Fruit fly (Drosophila melanogaster): ENCODE results near the gene CG13398.

The CG13398 gene

dm6 chr2L:8414887-8415883, at the start of gene CG13398, which contains the start of gene Akap200 (continued):
- TF ChIP-seq pho (GFP tag; optimal IDR thresholded peaks at IDR 0.05) (peak; percentile 3), hth (optimal IDR thresholded peaks at IDR 0.05) (no peak), toy (GFP tag; IDR thresholded peaks at IDR 0.05) (no peak), Pdp1 (GFP tag; optimal IDR thresholded peaks at IDR 0.05) (peak in 1 of 2 experiments; percentile 32), C15 (GFP tag; IDR thresholded peaks at IDR 0.05) (no peak), Optix (GFP tag; IDR thresholded peaks at IDR 0.05) (no peak), CG17385 (GFP tag; optimal IDR thresholded peaks at IDR 0.05) (peak; percentile 23), CoRest (tag; optimal IDR thresholded peaks at IDR 0.05) (peak; percentile 70), CG1602 (GFP tag; optimal IDR thresholded peaks at IDR 0.05) (peak; percentile 31), Sox100B (GFP tag; optimal IDR thresholded peaks at IDR 0.05) (peak; percentile 44), CG31224 (GFP tag; IDR thresholded peaks at IDR 0.05) (0 out of 2 replicates have a peak, but pooled peaks have one; percentile 28), Hr3 (GFP tag; optimal IDR thresholded peaks at IDR 0.05) (peak; percentile 30), CG30020 (tag; optimal IDR thresholded peaks at IDR 0.05) (peak; percentile 31), crol (GFP tag; IDR thresholded peaks at IDR 0.05) (peak; percentile 90), lola (GFP tag; optimal IDR thresholded peaks at IDR 0.05) (peak in 1 of 3 experiments; percentile 50), CG1603 (tag; optimal IDR thresholded peaks at IDR 0.05) (peak; percentile 34), gsb-n (tag; optimal IDR thresholded peaks at IDR 0.05) (peak; percentile 11), lilli (GFP tag; optimal IDR thresholded peaks at IDR 0.05) (peak; percentile 36), MESR4 (GFP tag; optimal IDR thresholded peaks at IDR 0.05) (peak; percentile 92), gfzf (GFP tag; optimal IDR thresholded peaks at IDR 0.05) (peak; percentile 80), CG11247 (GFP tag; IDR thresholded peaks at IDR 0.05) (0 out of 2 replicates have a peak, but pooled peaks have one; percentile 10), slbo (GFP tag; IDR thresholded peaks at IDR 0.05) (peak; percentile 41; the same call in 1 of the 2 replicates), nmo (GFP tag; optimal IDR thresholded peaks at IDR 0.05) (peak; percentile 62), CG5953 (GFP tag; IDR thresholded peaks at IDR 0.05) (0 out of 2 replicates have a peak, but pooled peaks have one; percentile 29), CG13424 (tag; optimal IDR thresholded peaks at IDR 0.05) (peak; percentile 46), MBD-R2 (GFP tag; IDR thresholded peaks at IDR 0.05) (peak; percentile 58), CG14667 (GFP tag; IDR thresholded peaks at IDR 0.05) (0 out of 2 replicates have a peak, but pooled peaks have one; percentile 11), ttk (GFP tag; IDR thresholded peaks at IDR 0.05) (no peak), Bdp1 (GFP tag; optimal IDR thresholded peaks at IDR 0.05) (no peak), row (GFP tag; IDR thresholded peaks at IDR 0.05) (peak; percentile 71), CG3995 (GFP tag; optimal IDR thresholded peaks at IDR 0.05) (peak; percentile 75), CG14441 (GFP tag; IDR thresholded peaks at IDR 0.05) (0 out of 2 replicates have a peak, but pooled peaks have one; percentile 17), fd102C (GFP tag; optimal IDR thresholded peaks at IDR 0.05) (no peak), Meics (GFP tag; optimal IDR thresholded peaks at IDR 0.05) (peak; percentile 3), tup (GFP tag; optimal IDR thresholded peaks at IDR 0.05) (no peak), CG9727 (GFP tag; optimal IDR thresholded peaks at IDR 0.05) (peak; percentile 38), HLHmδ (GFP tag; optimal IDR thresholded peaks at IDR 0.05) (peak; percentile 67), Bgb (GFP tag; IDR thresholded peaks at IDR 0.05; ENCODE audit: partially characterized antibody) (0 out of 2 replicates have a peak, but pooled peaks have one; percentile 19), NfI (GFP tag; optimal IDR thresholded peaks at IDR 0.05) (no peak), CG2120 (GFP tag; optimal IDR thresholded peaks at IDR 0.05) (peak; percentile 48), CG2712 (tag; optimal IDR thresholded peaks at IDR 0.05) (peak; percentile 56), CG4360 (GFP tag; IDR thresholded peaks at IDR 0.05) (no peak), Six4 (GFP tag; optimal IDR thresholded peaks at IDR 0.05) (peak; percentile 21), stwl (tag; optimal IDR thresholded peaks at IDR 0.05) (peak; percentile 1), HHEX (GFP tag; optimal IDR thresholded peaks at IDR 0.05) (peak; percentile 2), CG5245 (GFP tag; optimal IDR thresholded peaks at IDR 0.05) (no peak), CG3847 (GFP tag; IDR thresholded peaks at IDR 0.05) (peak; percentile 66)

All from whole organism, embryonic.